Fruit fly (Drosophila melanogaster) whole organism: ENCODE measurements around the gene Jig.

Experiments
- CG8478 ChIP-seq: fragments of >200 bp; optimal IDR thresholded peaks from 2 replicates; lab custom pipeline; 2018; ENCODE audit warnings: inconsistent platforms
- Dll ChIP-seq: fragments of >200 bp; optimal IDR thresholded peaks from 2 replicates; lab custom pipeline; 2017
- EcR ChIP-seq, 2 experiments: fragments of >200 bp; optimal IDR thresholded peaks; 2 replicates each; lab custom pipeline; 2017; ENCODE audit warnings: missing biosample characterization in 2 of 2, missing genetic modification characterization in 2 of 2, missing genetic modification reagents in 2 of 2
- pan ChIP-seq: fragments of >200 bp; optimal IDR thresholded peaks from 2 replicates; lab custom pipeline; 2017
- psq ChIP-seq: fragments of >200 bp; optimal IDR thresholded peaks from 2 replicates; lab custom pipeline; 2017
- usp ChIP-seq: fragments of >200 bp; optimal IDR thresholded peaks from 2 replicates; lab custom pipeline; 2017; ENCODE audit warnings: missing biosample characterization, missing genetic modification characterization, mixed read lengths

Jig gene

dm6 chr3R:14576692-14577646 is 16.2 kb downstream of the Jig start, which contains the start of gene stumps:
Gene stumps (plus strand): TSS chr3R:14577217.
- TF ChIP-seq psq (lab: Kevin White, UChicago) = no peak
- no peak for TF ChIP-seq Dll
- TF ChIP-seq CG8478 (lab: Kevin White, UChicago) = no peak
- TF ChIP-seq usp (GFP tag; lab: Kevin White, UChicago) = no peak
- no peak for TF ChIP-seq EcR (GFP tag; optimal IDR thresholded peaks at IDR 0.05; lab: Kevin White, UChicago)
- TF ChIP-seq pan (lab: Kevin White, UChicago) = no peak

dm6 chr3R:14577803-14578493 is 17.2 kb downstream of the Jig start:
- no peak for TF ChIP-seq usp (GFP tag; lab: Kevin White, UChicago)
- no peak for TF ChIP-seq EcR (GFP tag; optimal IDR thresholded peaks at IDR 0.05; lab: Kevin White, UChicago)
- no peak for TF ChIP-seq Dll
- TF ChIP-seq psq (lab: Kevin White, UChicago) = no peak
- no peak for TF ChIP-seq CG8478 (lab: Kevin White, UChicago)
- no peak for TF ChIP-seq pan (lab: Kevin White, UChicago)

dm6 chr3R:14580045-14580579 is 19.4 kb downstream of the Jig start:
- no peak for TF ChIP-seq pan (lab: Kevin White, UChicago)
- no peak for TF ChIP-seq EcR (GFP tag; optimal IDR thresholded peaks at IDR 0.05; lab: Kevin White, UChicago)
- no peak for TF ChIP-seq psq (lab: Kevin White, UChicago)
- TF ChIP-seq CG8478 (lab: Kevin White, UChicago) = no peak
- TF ChIP-seq usp (GFP tag; lab: Kevin White, UChicago) = no peak
- no peak for TF ChIP-seq Dll

- no peak for TF ChIP-seq CG8478 (lab: Kevin White, UChicago)
- TF ChIP-seq EcR (GFP tag; optimal IDR thresholded peaks at IDR 0.05; lab: Kevin White, UChicago) = no peak
- no peak for TF ChIP-seq psq (lab: Kevin White, UChicago)
- TF ChIP-seq pan (lab: Kevin White, UChicago) = no peak
- no peak for TF ChIP-seq usp (GFP tag; lab: Kevin White, UChicago)
- no peak for TF ChIP-seq Dll
These were observed 26.0 kb downstream of the Jig start for dm6 chr3R:14586480-14587443.

dm6 chr3R:14589483-14589882 is 28.7 kb downstream of the Jig start:
- no peak for TF ChIP-seq pan (lab: Kevin White, UChicago)
- TF ChIP-seq CG8478 (lab: Kevin White, UChicago) = no peak
- TF ChIP-seq EcR (GFP tag; optimal IDR thresholded peaks at IDR 0.05; lab: Kevin White, UChicago) = no peak
- no peak for TF ChIP-seq usp (GFP tag; lab: Kevin White, UChicago)
- no peak for TF ChIP-seq Dll
- TF ChIP-seq psq (lab: Kevin White, UChicago) = no peak

dm6 chr3R:14590753-14591535 is 30.2 kb downstream of the Jig start:
- TF ChIP-seq usp (GFP tag; lab: Kevin White, UChicago) (no peak), psq (lab: Kevin White, UChicago) (no peak), pan (lab: Kevin White, UChicago) (no peak), Dll (no peak), EcR (GFP tag; optimal IDR thresholded peaks at IDR 0.05; lab: Kevin White, UChicago) (no peak), CG8478 (lab: Kevin White, UChicago) (no peak)

- TF ChIP-seq CG8478 (lab: Kevin White, UChicago) (no peak), psq (lab: Kevin White, UChicago) (no peak), usp (GFP tag; lab: Kevin White, UChicago) (no peak), Dll (no peak), pan (lab: Kevin White, UChicago) (no peak), EcR (GFP tag; optimal IDR thresholded peaks at IDR 0.05; lab: Kevin White, UChicago) (no peak)
These were observed 37.2 kb downstream of the Jig start for dm6 chr3R:14597935-14598424.

dm6 chr3R:14608892-14609692 is 48.4 kb downstream of the Jig start, which contains the start of gene CG14853:
Gene CG14853 (plus strand): TSS chr3R:14609642.
- TF ChIP-seq pan (lab: Kevin White, UChicago) (peak; percentile 58), Dll (no peak)
